Worm (Caenorhabditis elegans) whole organism, midembryonic: ENCODE data around the gene egas-3.

ENCODE experiments used
- med-1 ChIP-seq: sonication (generic microtip); optimal IDR thresholded peaks from 2 replicates; lab custom pipeline; 2017; ENCODE audit warnings: missing genetic modification characterization, mild to moderate bottlenecking, missing compliant biosample characterization, antibody characterized with exemption, missing genetic modification reagents; ENCODE audit not compliant: insufficient read depth
- ztf-23 ChIP-seq: fragments of 200-800 bp; sonication (Bioruptor generic); IDR thresholded peaks from 2 replicates; pipeline ENCODE4 v1.3.6; 2022; ENCODE audit warnings: missing genetic modification reagents, missing genetic modification characterization, missing compliant biosample characterization

ce11 chrV:18684455-18684987 lies 48.4 kb upstream of the egas-3 start, which contains the start of gene Y69H2.17:
- no peak for TF ChIP-seq med-1 (GFP tag; lab: Kevin White, UChicago)
- no peak for TF ChIP-seq ztf-23 (GFP tag; lab: Robert Waterston, UW)
